Worm (Caenorhabditis elegans): ENCODE data around the gene unc-3.
A peak's percentile ranks its signal among the peaks of the same experiment; 100 is the strongest.

The unc-3 gene

DNA sequence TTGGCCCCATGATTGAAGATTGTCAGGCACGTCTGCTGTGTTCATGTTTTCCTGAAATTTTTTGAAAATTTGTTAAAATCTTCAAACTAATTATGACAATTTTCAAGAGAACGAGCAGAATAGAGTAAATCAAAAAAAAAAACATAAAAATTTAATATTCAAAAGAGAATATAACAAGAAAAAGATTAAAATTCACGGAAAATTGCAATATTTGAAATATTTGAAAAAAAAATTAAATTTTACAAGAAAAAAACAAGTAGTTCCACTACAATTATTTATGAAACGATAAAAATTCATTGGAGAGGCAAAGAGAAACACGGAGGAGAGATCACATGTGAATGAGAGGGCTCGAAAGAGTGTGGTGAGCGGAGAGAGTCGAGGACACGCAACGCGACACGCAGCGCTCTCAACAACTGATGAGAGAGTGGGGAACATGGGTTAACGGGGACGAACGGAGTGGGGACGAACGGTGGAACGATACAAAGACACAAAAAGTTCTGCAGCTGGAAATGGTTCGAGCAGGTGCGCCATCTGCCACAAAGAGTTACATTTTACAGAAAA lies 51.2 kb downstream of the unc-3 start, which contains the start of gene mbk-1:
TSS of gene mbk-1 (minus strand) at position 51 of the 561 bp plus-strand sequence.
- TF ChIP-seq odd-2 (tag; optimal IDR thresholded peaks at IDR 0.05) (no peak), tbx-2 (tag; optimal IDR thresholded peaks at IDR 0.05) (peak; percentile 67), hlh-6 (tag; optimal IDR thresholded peaks at IDR 0.05) (no peak), sdc-2 (tag; optimal IDR thresholded peaks at IDR 0.05) (peak; percentile 76), nfya-1 (tag; optimal IDR thresholded peaks at IDR 0.05) (peak; percentile 75), ceh-9 (tag; optimal IDR thresholded peaks at IDR 0.05) (no peak), ceh-2 (tag; optimal IDR thresholded peaks at IDR 0.05) (peak; percentile 40), ceh-14 (tag; optimal IDR thresholded peaks at IDR 0.05) (no peak), elt-4 (tag; optimal IDR thresholded peaks at IDR 0.05) (no peak), ceh-34 (tag; optimal IDR thresholded peaks at IDR 0.05) (peak; percentile 65), hlh-8 (tag; optimal IDR thresholded peaks at IDR 0.05) (peak; percentile 0), ceh-31 (tag; optimal IDR thresholded peaks at IDR 0.05) (peak; percentile 52), ceh-45 (GFP tag; IDR thresholded peaks at IDR 0.05) (no peak), unc-3 (GFP tag; conservative IDR thresholded peaks at IDR 0.05) (no peak), unc-3 (tag; optimal IDR thresholded peaks at IDR 0.05) (no peak), ceh-18 (tag; optimal IDR thresholded peaks at IDR 0.05) (peak; percentile 38), tbx-7 (tag; optimal IDR thresholded peaks at IDR 0.05) (no peak), sox-4 (tag; optimal IDR thresholded peaks at IDR 0.05) (no peak), hlh-30 (tag; optimal IDR thresholded peaks at IDR 0.05; ENCODE audit: insufficient read depth) (peak; percentile 93), sox-2 (GFP tag; IDR thresholded peaks at IDR 0.05) (no peak), pqm-1 (tag; optimal IDR thresholded peaks at IDR 0.05) (no peak), unc-55 (GFP tag; optimal IDR thresholded peaks at IDR 0.05) (peak; percentile 78), dmd-4 (tag; optimal IDR thresholded peaks at IDR 0.05; ENCODE audit: borderline replicate concordance) (no peak), ceh-30 (tag; optimal IDR thresholded peaks at IDR 0.05) (no peak), F13H6.1 (tag; optimal IDR thresholded peaks at IDR 0.05) (no peak), C38D4.7 (GFP tag; optimal IDR thresholded peaks at IDR 0.05) (no peak), ceh-6 (GFP tag; optimal IDR thresholded peaks at IDR 0.05) (no peak), pax-1 (tag; optimal IDR thresholded peaks at IDR 0.05) (no peak), ceh-22 (tag; optimal IDR thresholded peaks at IDR 0.05) (no peak), Y22D7AL.16 (tag; optimal IDR thresholded peaks at IDR 0.05) (no peak), npax-4 (tag; optimal IDR thresholded peaks at IDR 0.05) (no peak), fkh-6 (tag; optimal IDR thresholded peaks at IDR 0.05) (no peak), elt-2 (tag; optimal IDR thresholded peaks at IDR 0.05) (peak; percentile 11), che-1 (tag; optimal IDR thresholded peaks at IDR 0.05) (no peak), pag-3 (tag; optimal IDR thresholded peaks at IDR 0.05; ENCODE audit: borderline replicate concordance) (no peak), syd-9 (tag; optimal IDR thresholded peaks at IDR 0.05) (peak; percentile 8), C08G9.2 (tag; optimal IDR thresholded peaks at IDR 0.05) (no peak), unc-86 (tag; optimal IDR thresholded peaks at IDR 0.05) (no peak), T23F11.4 (GFP tag; optimal IDR thresholded peaks at IDR 0.05) (no peak), unc-42 (tag; optimal IDR thresholded peaks at IDR 0.05) (peak; percentile 28), ahr-1 (tag; optimal IDR thresholded peaks at IDR 0.05) (no peak), eyg-1 (tag; optimal IDR thresholded peaks at IDR 0.05) (no peak), lim-6 (tag; optimal IDR thresholded peaks at IDR 0.05) (no peak)

DNA sequence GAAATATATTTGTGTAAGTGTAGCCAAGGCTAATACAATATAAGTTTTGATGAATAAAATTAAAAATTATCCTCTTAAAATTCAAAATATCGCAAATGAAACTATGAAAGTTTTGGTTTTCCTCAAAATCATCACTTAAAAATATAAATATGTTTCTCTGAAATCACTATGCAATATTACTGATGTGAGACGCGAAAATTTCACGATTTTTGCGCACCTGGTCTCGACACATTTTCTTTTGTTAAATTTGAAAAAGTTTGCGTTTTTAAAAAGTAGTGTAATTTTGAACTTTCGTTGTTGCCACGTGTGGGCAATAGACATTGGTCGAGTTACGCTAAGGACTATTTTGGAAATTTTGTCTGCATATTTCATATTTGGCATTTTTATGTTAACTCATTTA lies 55.4 kb downstream of the unc-3 start:
- no peak for TF ChIP-seq pha-2 (tag; optimal IDR thresholded peaks at IDR 0.05)
- TF ChIP-seq pha-4 (tag; optimal IDR thresholded peaks at IDR 0.05) = no peak
- no peak for TF ChIP-seq ahr-1 (tag; optimal IDR thresholded peaks at IDR 0.05)
- TF ChIP-seq madf-2 (tag; optimal IDR thresholded peaks at IDR 0.05) = no peak
- TF ChIP-seq hlh-8 (tag; optimal IDR thresholded peaks at IDR 0.05) = no peak
- no peak for TF ChIP-seq pag-3 (tag; optimal IDR thresholded peaks at IDR 0.05; ENCODE audit: borderline replicate concordance)
- TF ChIP-seq F13H6.1 (tag; optimal IDR thresholded peaks at IDR 0.05) = no peak
- no peak for TF ChIP-seq syd-9 (tag; optimal IDR thresholded peaks at IDR 0.05)

All from whole organism, late embryonic.